Fruit fly (Drosophila melanogaster) whole organism, prepupa: ENCODE measurements around the gene Noa36.

Experiments used
- CG11294 ChIP-seq: fragments of 200-800 bp; sonication (Bioruptor generic); IDR thresholded peaks from 2 replicates; pipeline ENCODE4 v1.3.6; 2022; ENCODE audit warnings: missing biosample characterization, missing genetic modification characterization
- CG11902 ChIP-seq: fragments of 200-800 bp; sonication (Bioruptor generic); optimal IDR thresholded peaks from 3 replicates; lab custom pipeline; 2016; ENCODE audit warnings: missing biosample characterization, missing genetic modification characterization
- CG15336 ChIP-seq: fragments of 200-800 bp; sonication (Bioruptor generic); IDR thresholded peaks from 2 replicates; pipeline ENCODE4 v1.3.6; 2022; ENCODE audit warnings: missing biosample characterization, missing genetic modification characterization
- CG1621 ChIP-seq: fragments of 200-800 bp; sonication (Bioruptor generic); optimal IDR thresholded peaks from 3 replicates; lab custom pipeline; 2018; ENCODE audit warnings: missing biosample characterization, mild to moderate bottlenecking, missing genetic modification characterization
- CG16779 ChIP-seq: fragments of 200-800 bp; sonication (Bioruptor generic); optimal IDR thresholded peaks from 3 replicates; lab custom pipeline; 2017; ENCODE audit warnings: missing biosample characterization, mild to moderate bottlenecking, missing genetic modification characterization
- CG31627 ChIP-seq: fragments of 200-800 bp; sonication (Bioruptor generic); optimal IDR thresholded peaks from 3 replicates; lab custom pipeline; 2016; ENCODE audit warnings: missing biosample characterization, missing genetic modification characterization
- CG34406 ChIP-seq: fragments of 200-800 bp; sonication (Bioruptor generic); optimal IDR thresholded peaks from 3 replicates; lab custom pipeline; 2016; ENCODE audit warnings: missing biosample characterization, missing genetic modification characterization
- CG6276 ChIP-seq: fragments of 200-800 bp; sonication (Bioruptor generic); optimal IDR thresholded peaks from 2 replicates; lab custom pipeline; 2017; ENCODE audit warnings: missing biosample characterization, mild to moderate bottlenecking, missing genetic modification characterization
- CG6808 ChIP-seq: fragments of 200-800 bp; sonication (Bioruptor generic); optimal IDR thresholded peaks from 3 replicates; lab custom pipeline; 2017; ENCODE audit warnings: missing biosample characterization, missing genetic modification characterization, mild to moderate bottlenecking, moderate library complexity, missing genetic modification reagents
- CG6854 ChIP-seq: fragments of 200-800 bp; sonication (Bioruptor generic); optimal IDR thresholded peaks from 2 replicates; lab custom pipeline; 2017; ENCODE audit warnings: missing biosample characterization, mild to moderate bottlenecking, missing genetic modification characterization
- CG7368 ChIP-seq: fragments of 200-800 bp; sonication (Bioruptor generic); optimal IDR thresholded peaks from 3 replicates; lab custom pipeline; 2016; ENCODE audit warnings: missing biosample characterization, missing genetic modification characterization
- CG8319 ChIP-seq: fragments of 200-800 bp; sonication (Bioruptor generic); optimal IDR thresholded peaks from 3 replicates; lab custom pipeline; 2016; ENCODE audit warnings: missing biosample characterization, missing genetic modification characterization
- CG9139 ChIP-seq: fragments of 200-800 bp; sonication (Bioruptor generic); optimal IDR thresholded peaks from 3 replicates; lab custom pipeline; 2017; ENCODE audit warnings: missing biosample characterization, mild to moderate bottlenecking, missing genetic modification characterization
- Eip75B ChIP-seq: fragments of 200-800 bp; sonication (Bioruptor generic); optimal IDR thresholded peaks from 3 replicates; lab custom pipeline; 2016; ENCODE audit warnings: missing biosample characterization, missing genetic modification characterization
- Eip93F ChIP-seq: fragments of 200-800 bp; sonication (Bioruptor generic); optimal IDR thresholded peaks from 2 replicates; lab custom pipeline; 2016; ENCODE audit warnings: missing biosample characterization, mild to moderate bottlenecking, missing genetic modification characterization
- Ets21C ChIP-seq: fragments of 200-800 bp; sonication (Bioruptor generic); optimal IDR thresholded peaks from 3 replicates; lab custom pipeline; 2016; ENCODE audit warnings: missing biosample characterization, missing genetic modification characterization
- Ets96B ChIP-seq: fragments of 200-800 bp; optimal IDR thresholded peaks from 2 replicates; lab custom pipeline; 2019; ENCODE audit warnings: missing biosample characterization, mild to moderate bottlenecking, missing genetic modification characterization, moderate library complexity
- Gug ChIP-seq: fragments of 200-800 bp; sonication (Bioruptor generic); IDR thresholded peaks from 2 replicates; pipeline ENCODE4 v1.3.6; 2022; ENCODE audit warnings: missing biosample characterization, missing genetic modification characterization
- Hr38 ChIP-seq: sonication (Bioruptor generic); optimal IDR thresholded peaks from 2 replicates; lab custom pipeline; 2016; ENCODE audit warnings: missing biosample characterization, missing genetic modification characterization
- Hr39 ChIP-seq: fragments of 200-800 bp; sonication (Bioruptor generic); optimal IDR thresholded peaks from 2 replicates; lab custom pipeline; 2016; ENCODE audit warnings: missing biosample characterization, missing genetic modification characterization
- Hr4 ChIP-seq: fragments of 200-800 bp; sonication (Bioruptor generic); optimal IDR thresholded peaks from 3 replicates; lab custom pipeline; 2016; ENCODE audit warnings: missing biosample characterization, missing genetic modification characterization
- Met ChIP-seq: fragments of 200-800 bp; sonication (Bioruptor generic); optimal IDR thresholded peaks from 3 replicates; lab custom pipeline; 2016; ENCODE audit warnings: missing biosample characterization, missing genetic modification characterization
- OdsH ChIP-seq: fragments of 200-800 bp; sonication (Bioruptor generic); optimal IDR thresholded peaks from 3 replicates; lab custom pipeline; 2016; ENCODE audit warnings: missing biosample characterization, missing genetic modification characterization
- Sox15 ChIP-seq: fragments of 200-800 bp; sonication (Bioruptor generic); optimal IDR thresholded peaks from 3 replicates; lab custom pipeline; 2016; ENCODE audit warnings: missing biosample characterization, missing genetic modification characterization
- acj6 ChIP-seq: fragments of 200-800 bp; sonication (Bioruptor generic); optimal IDR thresholded peaks from 3 replicates; lab custom pipeline; 2016; ENCODE audit warnings: missing biosample characterization, missing genetic modification characterization
- dac ChIP-seq: fragments of 200-800 bp; sonication (Bioruptor generic); optimal IDR thresholded peaks from 2 replicates; lab custom pipeline; 2017; ENCODE audit warnings: missing biosample characterization, mild to moderate bottlenecking, missing genetic modification characterization
- eg ChIP-seq: fragments of 200-800 bp; sonication (Bioruptor generic); IDR thresholded peaks from 3 replicates; pipeline ENCODE4 v1.3.6; 2022; ENCODE audit warnings: missing biosample characterization, missing genetic modification characterization
- esn ChIP-seq: fragments of 200-800 bp; sonication (Bioruptor generic); optimal IDR thresholded peaks from 2 replicates; lab custom pipeline; 2016; ENCODE audit warnings: missing biosample characterization, mild to moderate bottlenecking, missing genetic modification characterization, moderate library complexity
- fd59A ChIP-seq: fragments of 200-800 bp; sonication (Bioruptor generic); optimal IDR thresholded peaks from 2 replicates; lab custom pipeline; 2017; ENCODE audit warnings: missing biosample characterization, mild to moderate bottlenecking, missing genetic modification characterization, missing genetic modification reagents
- fd85E ChIP-seq: fragments of 200-800 bp; sonication (Bioruptor generic); optimal IDR thresholded peaks from 3 replicates; lab custom pipeline; 2016; ENCODE audit warnings: missing biosample characterization, missing genetic modification characterization
- fkh ChIP-seq: fragments of 200-800 bp; sonication (Bioruptor generic); optimal IDR thresholded peaks from 3 replicates; lab custom pipeline; 2017; ENCODE audit warnings: missing biosample characterization, mild to moderate bottlenecking, missing genetic modification characterization, moderate library complexity
- lz ChIP-seq: fragments of 200-800 bp; sonication (Bioruptor generic); optimal IDR thresholded peaks from 3 replicates; lab custom pipeline; 2016; ENCODE audit warnings: missing biosample characterization, missing genetic modification characterization
- net ChIP-seq: fragments of 200-800 bp; sonication (Bioruptor generic); optimal IDR thresholded peaks from 3 replicates; lab custom pipeline; 2016; ENCODE audit warnings: missing biosample characterization, missing genetic modification characterization
- pdm3 ChIP-seq: fragments of 200-800 bp; sonication (Bioruptor generic); optimal IDR thresholded peaks from 3 replicates; lab custom pipeline; 2016; ENCODE audit warnings: missing biosample characterization, missing genetic modification characterization
- salr ChIP-seq, 2 experiments: fragments of 200-800 bp; sonication (Bioruptor generic); optimal IDR thresholded peaks; 3 replicates each; lab custom pipeline; 2016 to 2018; ENCODE audit warnings: missing biosample characterization in 2 of 2, missing genetic modification characterization in 2 of 2, mild to moderate bottlenecking in 1 of 2
- spab ChIP-seq: fragments of 200-800 bp; sonication (Bioruptor generic); optimal IDR thresholded peaks from 2 replicates; lab custom pipeline; 2017; ENCODE audit warnings: missing biosample characterization, mild to moderate bottlenecking, missing genetic modification characterization, missing genetic modification reagents
- ss ChIP-seq, 2 experiments: fragments of 200-800 bp; sonication (Bioruptor generic); optimal IDR thresholded peaks; 2 replicates in 1 of 2; 3 replicates in 1 of 2; lab custom pipeline; 2017 to 2018; ENCODE audit warnings: mild to moderate bottlenecking in 2 of 2, missing biosample characterization in 2 of 2, missing genetic modification characterization in 2 of 2, moderate library complexity in 1 of 2
- svp ChIP-seq: fragments of 200-800 bp; sonication (Bioruptor generic); peaks from one replicate; lab custom pipeline; 2016; ENCODE audit warnings: missing biosample characterization, missing genetic modification characterization
- topi ChIP-seq: fragments of 200-800 bp; sonication (Bioruptor generic); optimal IDR thresholded peaks from 3 replicates; lab custom pipeline; 2016; ENCODE audit warnings: missing biosample characterization, missing genetic modification characterization
- vri ChIP-seq: fragments of 200-800 bp; sonication (Bioruptor generic); optimal IDR thresholded peaks from 3 replicates; lab custom pipeline; 2016; ENCODE audit warnings: missing biosample characterization, mild to moderate bottlenecking, missing genetic modification characterization

Gene Noa36

dm6 chr3R:28599238-28600127, at the start of gene Noa36, which contains the start of gene Hrb98DE (continued):
- TF ChIP-seq dac (no peak), CG7368 (GFP tag; lab: Kevin White, UChicago) (no peak), fd85E (GFP tag; lab: Kevin White, UChicago) (no peak), OdsH (GFP tag; lab: Kevin White, UChicago) (peak; percentile 27), CG6854 (peak; percentile 21), net (GFP tag; lab: Kevin White, UChicago) (no peak), vri (GFP tag; lab: Kevin White, UChicago) (no peak), CG9139 (GFP tag; lab: Kevin White, UChicago) (no peak), CG6276 (GFP tag; lab: Kevin White, UChicago) (no peak), acj6 (no peak)

dm6 chr3R:28642791-28643190, 43.7 kb upstream of the Noa36 start, which contains the start of gene CG14062:
CG14062 (minus strand) TSS chr3R:28642891.
- TF ChIP-seq svp (peak; percentile 10), OdsH (GFP tag; lab: Kevin White, UChicago) (no peak), spab (GFP tag; lab: Kevin White, UChicago) (no peak)
- TF ChIP-seq, all 60 proteins: peak for 1

DNA sequence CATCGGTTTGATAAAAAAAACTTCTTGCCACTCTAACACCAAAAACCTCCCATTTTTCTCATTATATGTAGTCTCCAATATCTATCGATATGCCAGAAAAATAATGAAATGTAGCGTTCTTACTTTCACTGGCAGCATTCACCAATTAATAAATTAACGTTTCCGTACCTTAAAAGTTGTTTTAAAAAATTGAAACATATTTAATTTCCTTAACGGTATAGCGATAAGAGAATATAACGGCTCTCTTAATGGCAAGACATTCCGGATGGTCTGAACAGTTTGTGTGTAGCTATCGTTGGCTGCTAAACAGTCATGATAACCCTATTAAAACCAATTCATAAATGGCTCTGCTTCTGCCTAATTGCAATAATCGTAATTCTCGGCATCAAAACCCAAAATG, 37.0 kb upstream of the Noa36 start, which contains the start of gene CG9988:
CG9988 (plus strand) TSS at position 301 of the 400 bp plus-strand sequence.
- TF ChIP-seq fd59A: no peak
- no peak for TF ChIP-seq dac
- no peak for TF ChIP-seq esn
- no peak for TF ChIP-seq topi
- TF ChIP-seq CG1621 (tag; lab: Kevin White, UChicago): no peak
- TF ChIP-seq CG7368 (GFP tag; lab: Kevin White, UChicago): no peak
- no peak for TF ChIP-seq Ets21C (GFP tag; lab: Kevin White, UChicago)
- no peak for TF ChIP-seq lz (GFP tag; lab: Kevin White, UChicago)
- no peak for TF ChIP-seq Hr39 (GFP tag; lab: Kevin White, UChicago)
- no peak for TF ChIP-seq eg (GFP tag; lab: Robert Waterston, UW)
- no peak for TF ChIP-seq Ets96B (tag; lab: Kevin White, UChicago)
- no peak for TF ChIP-seq acj6
- no peak for TF ChIP-seq net (GFP tag; lab: Kevin White, UChicago)
- no peak for TF ChIP-seq CG16779
- no peak for TF ChIP-seq pdm3 (GFP tag; lab: Kevin White, UChicago)
- no peak for TF ChIP-seq CG6808
- TF ChIP-seq OdsH (GFP tag; lab: Kevin White, UChicago): no peak
- TF ChIP-seq Hr38 (GFP tag; lab: Kevin White, UChicago): no peak

- TF ChIP-seq Eip75B (no peak), fkh (GFP tag; lab: Kevin White, UChicago) (no peak), Gug (GFP tag; lab: Robert Waterston, UW) (no peak), esn (peak; percentile 37), Met (GFP tag; lab: Kevin White, UChicago) (peak; percentile 20), Eip93F (GFP tag; lab: Kevin White, UChicago) (no peak), ss (GFP tag; optimal IDR thresholded peaks at IDR 0.05; lab: Kevin White, UChicago) (no peak), CG11902 (GFP tag; lab: Kevin White, UChicago) (no peak), acj6 (no peak), Hr4 (no peak), CG15336 (GFP tag; lab: Robert Waterston, UW) (peak; percentile 30; the same call in 1 of the 2 replicates), salr (GFP tag; optimal IDR thresholded peaks at IDR 0.05; lab: Kevin White, UChicago) (no peak), CG1621 (tag; lab: Kevin White, UChicago) (no peak), lz (GFP tag; lab: Kevin White, UChicago) (peak; percentile 2), CG7368 (GFP tag; lab: Kevin White, UChicago) (peak; percentile 17), spab (GFP tag; lab: Kevin White, UChicago) (no peak), CG31627 (no peak), fd59A (no peak), Sox15 (GFP tag; lab: Kevin White, UChicago) (no peak), Hr39 (GFP tag; lab: Kevin White, UChicago) (no peak), CG11294 (GFP tag; lab: Robert Waterston, UW) (no peak), pdm3 (GFP tag; lab: Kevin White, UChicago) (no peak), topi (no peak), CG34406 (GFP tag; lab: Kevin White, UChicago) (no peak), CG8319 (GFP tag; lab: Kevin White, UChicago) (no peak), OdsH (GFP tag; lab: Kevin White, UChicago) (no peak), net (GFP tag; lab: Kevin White, UChicago) (no peak)
Measured at dm6 chr3R:28634981-28635930, 36.2 kb upstream of the Noa36 start, which contains the start of gene CG10011. CG10011 (minus strand) TSS chr3R:28635099.
